Fruit fly (Drosophila melanogaster): ENCODE measurements around the gene CG4496.

Gene CG4496

dm6 chr2L:7136667-7137066, 53.1 kb downstream of the CG4496 start:
- TF ChIP-seq CG33017 (tag; optimal IDR thresholded peaks at IDR 0.05) (no peak), CG7101 (tag; optimal IDR thresholded peaks at IDR 0.05) (no peak), CG1620 (GFP tag; optimal IDR thresholded peaks at IDR 0.05) (no peak), Crg-1 (GFP tag; optimal IDR thresholded peaks at IDR 0.05) (no peak), CG12768 (GFP tag; optimal IDR thresholded peaks at IDR 0.05) (no peak), Hr96 (GFP tag; optimal IDR thresholded peaks at IDR 0.05) (no peak), bab1 (GFP tag; optimal IDR thresholded peaks at IDR 0.05) (no peak), CG11617 (GFP tag; optimal IDR thresholded peaks at IDR 0.05) (no peak), kay (GFP tag; ENCODE audit: borderline replicate concordance) (no peak), cic (GFP tag; optimal IDR thresholded peaks at IDR 0.05) (no peak), Clk (GFP tag; optimal IDR thresholded peaks at IDR 0.05) (no peak), Mnt (GFP tag; optimal IDR thresholded peaks at IDR 0.05) (no peak), tj (GFP tag; optimal IDR thresholded peaks at IDR 0.05) (no peak), toe (GFP tag; optimal IDR thresholded peaks at IDR 0.05) (no peak), CG14711 (tag; optimal IDR thresholded peaks at IDR 0.05) (no peak)

Data from whole organism, adult.